Worm (Caenorhabditis elegans) whole organism, early embryonic: Measurements from ENCODE around the gene Y11D7A.8.

Experiments used
- B0310.2 ChIP-seq: sonication (generic microtip); optimal IDR thresholded peaks from 2 replicates; lab custom pipeline; 2016; ENCODE audit warnings: mild to moderate bottlenecking, missing genetic modification characterization, missing compliant biosample characterization
- F13C5.2 ChIP-seq: sonication (generic microtip); optimal IDR thresholded peaks from 2 replicates; lab custom pipeline; 2017; ENCODE audit warnings: mild to moderate bottlenecking, missing genetic modification characterization, inconsistent platforms, missing compliant biosample characterization
- aly-1 ChIP-seq: sonication (generic microtip); optimal IDR thresholded peaks from 2 replicates; lab custom pipeline; 2016; ENCODE audit warnings: missing genetic modification characterization, missing compliant biosample characterization
- ama-1 ChIP-seq: fragments of 150-350 bp; optimal IDR thresholded peaks from 2 replicates; lab custom pipeline; 2014
- ceh-36 ChIP-seq: sonication (generic microtip); optimal IDR thresholded peaks from 2 replicates; lab custom pipeline; 2016; ENCODE audit warnings: missing genetic modification characterization, inconsistent platforms, missing compliant biosample characterization
- ets-7 ChIP-seq: sonication (generic microtip); optimal IDR thresholded peaks from 2 replicates; lab custom pipeline; 2016; ENCODE audit warnings: missing genotype, missing genetic modification characterization, missing compliant biosample characterization
- flt-1 ChIP-seq: fragments of 200-800 bp; sonication (Bioruptor generic); IDR thresholded peaks from 2 replicates; pipeline ENCODE4 v1.3.6; 2022; ENCODE audit warnings: missing genetic modification characterization, missing compliant biosample characterization
- hmbx-1 ChIP-seq: sonication (generic microtip); optimal IDR thresholded peaks from 2 replicates; lab custom pipeline; 2016; ENCODE audit warnings: mild to moderate bottlenecking, missing genetic modification characterization, missing compliant biosample characterization
- hmg-4 ChIP-seq: fragments of 200-800 bp; sonication (Bioruptor generic); optimal IDR thresholded peaks from 2 replicates; lab custom pipeline; 2018; ENCODE audit warnings: mild to moderate bottlenecking, missing genetic modification characterization, missing compliant biosample characterization
- pes-1 ChIP-seq: fragments of 200-800 bp; sonication (Bioruptor generic); IDR thresholded peaks from 2 replicates; pipeline ENCODE4 v1.3.6; 2022; ENCODE audit warnings: missing genetic modification reagents, missing genetic modification characterization, missing compliant biosample characterization
- scrt-1 ChIP-seq: fragments of 200-800 bp; sonication (Bioruptor generic); IDR thresholded peaks from 2 replicates; pipeline ENCODE4 v1.3.6; 2022; ENCODE audit warnings: missing genetic modification characterization, missing compliant biosample characterization

- TF ChIP-seq ceh-36 (tag; lab: Kevin White, UChicago) (no peak), F13C5.2 (tag; lab: Kevin White, UChicago) (no peak), hmbx-1 (tag; lab: Kevin White, UChicago) (no peak), ama-1 (no peak), flt-1 (no peak), aly-1 (no peak), pes-1 (GFP tag; lab: Robert Waterston, UW) (no peak), hmg-4 (GFP tag; lab: Kevin White, UChicago) (no peak), ets-7 (tag; lab: Kevin White, UChicago) (no peak), B0310.2 (tag; lab: Kevin White, UChicago) (no peak), scrt-1 (GFP tag; lab: Robert Waterston, UW) (no peak)
Measured at ce11 chrIV:9260334-9260733, 9.2 kb downstream of the Y11D7A.8 start.
